Worm (Caenorhabditis elegans): ENCODE measurements around the gene ZK816.1.

The ZK816.1 gene

DNA sequence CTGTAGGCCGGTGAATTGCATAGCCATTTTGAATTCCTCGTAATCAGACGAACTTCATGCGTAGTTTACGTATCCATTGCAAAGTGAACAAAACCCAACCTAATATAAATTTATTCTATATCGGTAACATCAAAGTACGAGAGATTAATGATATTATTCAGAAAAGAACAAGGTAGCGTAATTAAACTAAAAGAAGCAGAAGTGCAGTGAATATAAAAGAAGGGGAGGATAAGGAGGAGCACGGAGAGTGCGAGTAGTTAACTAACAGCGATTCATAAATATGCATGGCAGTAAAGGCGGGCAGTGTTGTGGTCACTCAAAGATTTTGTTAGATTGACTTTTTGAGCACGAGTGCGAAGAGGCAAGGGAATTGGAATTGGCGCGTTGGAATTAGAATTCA is 23.1 kb downstream of the ZK816.1 start, which contains the start of gene clc-3:
Gene clc-3, minus strand, starts transcription at position 101 of the 400 bp plus-strand sequence.
- TF ChIP-seq ces-1 (GFP tag; optimal IDR thresholded peaks at IDR 0.05) (peak; percentile 18), ceh-43 (GFP tag; optimal IDR thresholded peaks at IDR 0.05) (no peak)

DNA sequence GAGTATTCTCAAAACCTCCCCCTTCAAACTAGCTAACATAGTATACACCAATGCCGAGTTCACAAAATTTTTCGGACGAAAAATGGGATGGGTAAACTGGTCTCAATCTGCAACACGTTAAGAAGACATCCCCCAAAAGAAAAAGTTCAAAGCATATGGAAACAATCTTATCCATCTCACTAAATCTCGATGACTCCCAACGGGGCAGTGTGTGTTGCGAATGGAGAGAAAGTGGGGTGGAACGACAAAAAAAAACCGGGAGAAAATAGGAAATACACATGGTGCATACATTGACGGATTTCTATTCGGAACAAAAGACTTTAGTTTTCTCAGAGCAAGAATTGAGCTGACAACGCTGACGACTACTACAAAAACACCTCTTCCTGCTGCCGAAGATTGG is 23.8 kb downstream of the ZK816.1 start:
- TF ChIP-seq M03D4.4 (tag; optimal IDR thresholded peaks at IDR 0.05) = no peak
- TF ChIP-seq zip-8 (tag; optimal IDR thresholded peaks at IDR 0.05) = no peak
- no peak for TF ChIP-seq sptf-1 (tag; optimal IDR thresholded peaks at IDR 0.05)
- no peak for TF ChIP-seq lin-13 (tag; optimal IDR thresholded peaks at IDR 0.05)
- TF ChIP-seq ceh-39 (tag; optimal IDR thresholded peaks at IDR 0.05) = no peak
- no peak for TF ChIP-seq snpc-4 (tag; optimal IDR thresholded peaks at IDR 0.05)
- TF ChIP-seq nhr-237 (tag; optimal IDR thresholded peaks at IDR 0.05) = no peak
- TF ChIP-seq nhr-2 (tag; optimal IDR thresholded peaks at IDR 0.05) = no peak
- TF ChIP-seq pha-4 (tag; optimal IDR thresholded peaks at IDR 0.05) = no peak
- TF ChIP-seq tbx-8 (GFP tag; optimal IDR thresholded peaks at IDR 0.05) = no peak
- TF ChIP-seq unc-39 (tag; optimal IDR thresholded peaks at IDR 0.05) = no peak
- TF ChIP-seq ceh-83 (GFP tag; optimal IDR thresholded peaks at IDR 0.05) = no peak
- TF ChIP-seq mls-2 (tag; optimal IDR thresholded peaks at IDR 0.05) = no peak
- no peak for TF ChIP-seq mab-5 (tag; optimal IDR thresholded peaks at IDR 0.05)
- no peak for TF ChIP-seq elt-3 (tag; optimal IDR thresholded peaks at IDR 0.05)
- TF ChIP-seq hlh-1 (tag; optimal IDR thresholded peaks at IDR 0.05) = no peak
- TF ChIP-seq nhr-76 (tag; optimal IDR thresholded peaks at IDR 0.05) = no peak
- TF ChIP-seq lsy-2 (tag; optimal IDR thresholded peaks at IDR 0.05) = no peak
- no peak for TF ChIP-seq mep-1 (tag; optimal IDR thresholded peaks at IDR 0.05)

ce11 chrX:3379114-3379513 is 27.6 kb downstream of the ZK816.1 start, which contains the start of gene sorf-1:
TSS of gene sorf-1 (minus strand) at chrX:3379248.
- TF ChIP-seq snpc-4 (tag; optimal IDR thresholded peaks at IDR 0.05) (no peak), mep-1 (tag; optimal IDR thresholded peaks at IDR 0.05) (peak; percentile 13), nhr-28 (tag; optimal IDR thresholded peaks at IDR 0.05) (no peak), nhr-2 (tag; optimal IDR thresholded peaks at IDR 0.05) (no peak), pha-4 (tag; optimal IDR thresholded peaks at IDR 0.05) (peak; percentile 13), lin-13 (tag; optimal IDR thresholded peaks at IDR 0.05) (no peak), ztf-11 (tag; optimal IDR thresholded peaks at IDR 0.05) (no peak), ceh-43 (GFP tag; optimal IDR thresholded peaks at IDR 0.05) (no peak)

DNA sequence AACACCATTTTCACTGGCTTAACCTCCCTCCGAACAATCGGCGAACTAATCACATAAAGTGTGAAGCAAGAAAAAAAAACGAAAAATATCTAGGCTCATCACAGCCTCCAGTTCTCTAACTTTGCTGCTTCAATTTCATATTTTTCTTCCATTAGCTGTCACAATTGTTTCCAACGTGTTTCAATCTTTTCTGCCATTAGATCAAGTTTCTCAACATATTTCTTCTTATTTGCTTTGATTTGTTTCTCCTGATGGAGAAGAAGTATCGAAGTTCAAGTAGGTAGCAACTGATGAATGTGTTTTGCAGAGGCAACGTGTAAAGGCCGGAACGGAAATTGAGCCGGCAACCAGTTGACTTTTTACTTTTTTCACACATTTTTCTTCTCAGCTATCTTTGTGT is 28.7 kb downstream of the ZK816.1 start, which contains the start of gene ZK563.7:
Gene ZK563.7, plus strand, starts transcription at position 301 of the 400 bp plus-strand sequence.
- TF ChIP-seq ces-1 (GFP tag; optimal IDR thresholded peaks at IDR 0.05) (no peak), tbx-8 (GFP tag; optimal IDR thresholded peaks at IDR 0.05) (no peak), unc-39 (tag; optimal IDR thresholded peaks at IDR 0.05) (no peak), hlh-1 (tag; optimal IDR thresholded peaks at IDR 0.05) (no peak), nhr-76 (tag; optimal IDR thresholded peaks at IDR 0.05) (no peak), lsy-2 (tag; optimal IDR thresholded peaks at IDR 0.05) (no peak), nhr-2 (tag; optimal IDR thresholded peaks at IDR 0.05) (no peak), bed-3 (GFP tag; optimal IDR thresholded peaks at IDR 0.05) (no peak), lin-32 (GFP tag; optimal IDR thresholded peaks at IDR 0.05) (no peak), elt-3 (tag; optimal IDR thresholded peaks at IDR 0.05) (no peak), ceh-39 (tag; optimal IDR thresholded peaks at IDR 0.05) (no peak), unc-120 (tag; optimal IDR thresholded peaks at IDR 0.05; ENCODE audit: poor library complexity, severe bottlenecking) (no peak), mep-1 (tag; optimal IDR thresholded peaks at IDR 0.05) (no peak), unc-62 (GFP tag; optimal IDR thresholded peaks at IDR 0.05) (no peak)

DNA sequence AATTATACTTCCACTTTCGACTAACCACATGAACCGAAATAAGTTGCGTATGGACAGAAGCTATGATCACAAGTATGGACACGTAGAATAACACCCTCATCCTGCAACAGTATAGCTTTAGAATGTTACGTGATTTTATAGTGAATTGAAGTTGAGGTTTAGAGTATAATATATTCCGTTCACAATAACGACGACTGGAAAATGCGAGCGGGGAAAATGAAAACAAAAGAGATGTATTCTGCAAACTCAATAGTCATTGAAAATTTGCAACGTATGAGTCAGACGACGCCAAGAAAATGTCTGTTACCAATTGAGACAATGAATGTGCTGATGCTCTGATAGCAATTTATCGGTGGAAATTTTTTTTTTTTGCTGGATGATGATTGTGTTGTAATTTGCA is 33.9 kb downstream of the ZK816.1 start, which contains the start of gene acp-1:
Gene acp-1, minus strand, starts transcription at position 101 of the 400 bp plus-strand sequence.
- no peak for TF ChIP-seq nhr-12 (tag; optimal IDR thresholded peaks at IDR 0.05)
- TF ChIP-seq bed-3 (GFP tag; optimal IDR thresholded peaks at IDR 0.05) = no peak
- no peak for TF ChIP-seq pha-4 (tag; optimal IDR thresholded peaks at IDR 0.05)
- TF ChIP-seq unc-62 (GFP tag; optimal IDR thresholded peaks at IDR 0.05) = no peak
- TF ChIP-seq lin-13 (tag; optimal IDR thresholded peaks at IDR 0.05) = no peak
- no peak for TF ChIP-seq ceh-39 (tag; optimal IDR thresholded peaks at IDR 0.05)
- TF ChIP-seq sem-2 (GFP tag; optimal IDR thresholded peaks at IDR 0.05) = no peak
- no peak for TF ChIP-seq ceh-43 (GFP tag; optimal IDR thresholded peaks at IDR 0.05)
- TF ChIP-seq M03D4.4 (tag; optimal IDR thresholded peaks at IDR 0.05) = no peak
- no peak for TF ChIP-seq blmp-1 (tag; optimal IDR thresholded peaks at IDR 0.05)
- TF ChIP-seq flh-1 (GFP tag; optimal IDR thresholded peaks at IDR 0.05) = no peak
- no peak for TF ChIP-seq tbx-8 (GFP tag; optimal IDR thresholded peaks at IDR 0.05)
- no peak for TF ChIP-seq unc-120 (tag; optimal IDR thresholded peaks at IDR 0.05; ENCODE audit: poor library complexity, severe bottlenecking)
- TF ChIP-seq lin-32 (GFP tag; optimal IDR thresholded peaks at IDR 0.05) = no peak
- TF ChIP-seq hlh-1 (tag; optimal IDR thresholded peaks at IDR 0.05) = no peak
- TF ChIP-seq nhr-28 (tag; optimal IDR thresholded peaks at IDR 0.05) = no peak
- TF ChIP-seq mep-1 (tag; optimal IDR thresholded peaks at IDR 0.05) = no peak

Measured in whole organism, mixed stage, embryonic.